Worm (Caenorhabditis elegans): ENCODE data around the gene F11G11.4.

- TF ChIP-seq spr-3 (GFP tag; optimal IDR thresholded peaks at IDR 0.05) (no peak), nhr-10 (tag; optimal IDR thresholded peaks at IDR 0.05) (no peak), nhr-25 (tag; optimal IDR thresholded peaks at IDR 0.05; ENCODE audit: borderline replicate concordance, insufficient read depth) (no peak), zfp-2 (tag; optimal IDR thresholded peaks at IDR 0.05) (no peak), snpc-1.2 (GFP tag; IDR thresholded peaks at IDR 0.05) (no peak), ceh-82 (tag; optimal IDR thresholded peaks at IDR 0.05) (no peak), daf-12 (tag; optimal IDR thresholded peaks at IDR 0.05) (no peak), F37D6.2 (tag; optimal IDR thresholded peaks at IDR 0.05) (no peak), skn-1 (tag; optimal IDR thresholded peaks at IDR 0.05) (no peak)
Observed at ce11 chrII:4888527-4889487, 28.4 kb downstream of the F11G11.4 start, which contains the start of gene pgm-1.
